Worm (Caenorhabditis elegans) whole organism, early embryonic: ENCODE results near the gene cyp-34A10.

Experiments used
- B0310.2 ChIP-seq: sonication (generic microtip); optimal IDR thresholded peaks from 2 replicates; lab custom pipeline; 2016; ENCODE audit warnings: mild to moderate bottlenecking, missing genetic modification characterization, missing compliant biosample characterization
- F13C5.2 ChIP-seq: sonication (generic microtip); optimal IDR thresholded peaks from 2 replicates; lab custom pipeline; 2017; ENCODE audit warnings: mild to moderate bottlenecking, missing genetic modification characterization, inconsistent platforms, missing compliant biosample characterization
- aly-1 ChIP-seq: sonication (generic microtip); optimal IDR thresholded peaks from 2 replicates; lab custom pipeline; 2016; ENCODE audit warnings: missing genetic modification characterization, missing compliant biosample characterization
- ama-1 ChIP-seq: fragments of 150-350 bp; optimal IDR thresholded peaks from 2 replicates; lab custom pipeline; 2014
- ceh-13 ChIP-seq: fragments of 200-800 bp; sonication (Bioruptor generic); optimal IDR thresholded peaks from 2 replicates; lab custom pipeline; 2018; ENCODE audit warnings: mild to moderate bottlenecking, missing genetic modification characterization, missing compliant biosample characterization
- ceh-36 ChIP-seq: sonication (generic microtip); optimal IDR thresholded peaks from 2 replicates; lab custom pipeline; 2016; ENCODE audit warnings: missing genetic modification characterization, inconsistent platforms, missing compliant biosample characterization
- ets-7 ChIP-seq: sonication (generic microtip); optimal IDR thresholded peaks from 2 replicates; lab custom pipeline; 2016; ENCODE audit warnings: missing genotype, missing genetic modification characterization, missing compliant biosample characterization
- flt-1 ChIP-seq: fragments of 200-800 bp; sonication (Bioruptor generic); IDR thresholded peaks from 2 replicates; pipeline ENCODE4 v1.3.6; 2022; ENCODE audit warnings: missing genetic modification characterization, missing compliant biosample characterization
- hnd-1 ChIP-seq: sonication (generic microtip); optimal IDR thresholded peaks from 2 replicates; lab custom pipeline; 2016; ENCODE audit warnings: missing genetic modification characterization, missing compliant biosample characterization
- pes-1 ChIP-seq: fragments of 200-800 bp; sonication (Bioruptor generic); IDR thresholded peaks from 2 replicates; pipeline ENCODE4 v1.3.6; 2022; ENCODE audit warnings: missing genetic modification reagents, missing genetic modification characterization, missing compliant biosample characterization
- scrt-1 ChIP-seq: fragments of 200-800 bp; sonication (Bioruptor generic); IDR thresholded peaks from 2 replicates; pipeline ENCODE4 v1.3.6; 2022; ENCODE audit warnings: missing genetic modification characterization, missing compliant biosample characterization

DNA sequence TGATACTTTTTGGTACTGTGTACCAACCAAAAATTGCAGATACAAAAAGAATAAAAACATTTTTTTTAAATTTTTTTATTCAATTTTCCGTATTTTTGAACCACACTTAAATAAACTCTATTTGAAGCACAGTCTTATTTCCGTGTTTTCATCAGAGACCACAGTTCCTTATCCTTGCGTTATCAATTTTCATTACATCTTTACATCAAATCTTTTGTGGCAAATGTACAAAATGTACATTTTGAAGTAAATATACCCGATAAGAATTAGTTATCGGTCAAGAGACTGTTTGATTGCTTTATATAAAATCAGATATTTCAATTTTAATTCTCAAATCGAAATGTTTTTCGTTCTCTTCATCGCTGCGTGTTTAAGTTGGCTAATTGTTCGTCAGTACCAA, 49.5 kb upstream of the cyp-34A10 start, which contains the start of gene cyp-35A3:
- no peak for TF ChIP-seq hnd-1 (tag; lab: Kevin White, UChicago)
- TF ChIP-seq scrt-1 (GFP tag; lab: Robert Waterston, UW) = no peak
- TF ChIP-seq ama-1 = no peak
- no peak for TF ChIP-seq ets-7 (tag; lab: Kevin White, UChicago)
- no peak for TF ChIP-seq F13C5.2 (tag; lab: Kevin White, UChicago)
- TF ChIP-seq pes-1 (GFP tag; lab: Robert Waterston, UW) = no peak
- TF ChIP-seq aly-1 (tag; lab: Kevin White, UChicago) = no peak
- no peak for TF ChIP-seq flt-1 (GFP tag; lab: Robert Waterston, UW)
- TF ChIP-seq B0310.2 = no peak
- no peak for TF ChIP-seq ceh-13 (GFP tag; lab: Kevin White, UChicago)
- TF ChIP-seq ceh-36 (tag; lab: Kevin White, UChicago) = no peak
